Worm (Caenorhabditis elegans): ENCODE results near the gene nhr-288.

ce11 chrV:18339807-18340206 lies 42.7 kb downstream of the nhr-288 start, which contains the start of gene C08E8.10:
- TF ChIP-seq fos-1 (tag; optimal IDR thresholded peaks at IDR 0.05), result no peak
- TF ChIP-seq ces-1 (GFP tag; optimal IDR thresholded peaks at IDR 0.05), result no peak
- no peak for TF ChIP-seq egl-27 (tag; optimal IDR thresholded peaks at IDR 0.05)
- TF ChIP-seq ama-1 (optimal IDR thresholded peaks at IDR 0.05), result no peak
